Worm (Caenorhabditis elegans) whole organism, young adult: ENCODE data around the gene viro-2.

Experiments used
- B0261.1 ChIP-seq: sonication (generic microtip); optimal IDR thresholded peaks from 2 replicates; lab custom pipeline; 2016; ENCODE audit warnings: mild to moderate bottlenecking, missing genetic modification characterization, moderate library complexity, missing compliant biosample characterization
- B0336.3 ChIP-seq: fragments of 200-800 bp; sonication (Bioruptor generic); IDR thresholded peaks from 2 replicates; pipeline ENCODE4 v1.3.6; 2022; ENCODE audit warnings: missing genetic modification characterization, missing compliant biosample characterization
- C06A6.2 ChIP-seq: fragments of 200-800 bp; sonication (Bioruptor generic); conservative IDR thresholded peaks from 2 replicates; pipeline ENCODE4 v1.3.6; 2022; ENCODE audit warnings: missing genetic modification characterization, missing compliant biosample characterization
- F22D6.2 ChIP-seq: sonication (generic microtip); optimal IDR thresholded peaks from 2 replicates; lab custom pipeline; 2016; ENCODE audit warnings: mild to moderate bottlenecking, missing genetic modification characterization, missing compliant biosample characterization
- F23B12.7 ChIP-seq: sonication (generic microtip); optimal IDR thresholded peaks from 2 replicates; lab custom pipeline; 2017; ENCODE audit warnings: missing genetic modification characterization, mild to moderate bottlenecking, missing compliant biosample characterization, antibody characterized with exemption, moderate library complexity; ENCODE audit not compliant: insufficient read depth
- F33H1.4 ChIP-seq: fragments of 200-800 bp; sonication (Bioruptor generic); IDR thresholded peaks from 2 replicates; pipeline ENCODE4 v1.3.6; 2022; ENCODE audit warnings: missing genetic modification reagents, missing genetic modification characterization, missing compliant biosample characterization
- K11D2.4 ChIP-seq: fragments of 200-800 bp; sonication (Bioruptor generic); IDR thresholded peaks from 2 replicates; pipeline ENCODE4 v1.3.6; 2022; ENCODE audit warnings: missing genetic modification reagents, missing genetic modification characterization, missing compliant biosample characterization
- T07F8.4 ChIP-seq: sonication (generic microtip); optimal IDR thresholded peaks from 2 replicates; lab custom pipeline; 2016; ENCODE audit warnings: mild to moderate bottlenecking, missing genetic modification characterization, moderate library complexity, missing compliant biosample characterization
- T26A5.8 ChIP-seq: sonication (generic microtip); optimal IDR thresholded peaks from 2 replicates; lab custom pipeline; 2016; ENCODE audit warnings: missing genetic modification characterization, missing compliant biosample characterization
- Y53G8AR.9 ChIP-seq: fragments of 200-800 bp; sonication (Bioruptor generic); conservative IDR thresholded peaks from 2 replicates; pipeline ENCODE4 v1.3.6; 2022; ENCODE audit warnings: missing genetic modification reagents, missing genetic modification characterization, missing compliant biosample characterization
- akir-1 ChIP-seq: fragments of 200-800 bp; sonication (Bioruptor generic); optimal IDR thresholded peaks from 2 replicates; lab custom pipeline; 2018; ENCODE audit warnings: mild to moderate bottlenecking, missing genetic modification characterization, moderate library complexity, missing compliant biosample characterization
- aptf-2 ChIP-seq: fragments of 200-800 bp; sonication (Bioruptor generic); conservative IDR thresholded peaks from 2 replicates; pipeline ENCODE4 v1.3.6; 2022; ENCODE audit warnings: missing genetic modification reagents, missing genetic modification characterization, missing compliant biosample characterization
- attf-5 ChIP-seq: fragments of 200-800 bp; sonication (Bioruptor generic); optimal IDR thresholded peaks from 2 replicates; lab custom pipeline; 2018; ENCODE audit warnings: mild to moderate bottlenecking, missing genetic modification characterization, missing compliant biosample characterization
- bed-2 ChIP-seq: fragments of 200-800 bp; sonication (Bioruptor generic); IDR thresholded peaks from 2 replicates; pipeline ENCODE4 v1.3.6; 2022; ENCODE audit warnings: missing genetic modification reagents, missing genetic modification characterization, missing compliant biosample characterization
- ccch-3 ChIP-seq: fragments of 200-800 bp; sonication (Bioruptor generic); optimal IDR thresholded peaks from 2 replicates; lab custom pipeline; 2018; ENCODE audit warnings: mild to moderate bottlenecking, missing genetic modification characterization, missing compliant biosample characterization
- cebp-1 ChIP-seq, 2 experiments: fragments of 200-800 bp in 1 of 2; sonication (Bioruptor generic) in 1 of 2; sonication (generic microtip) in 1 of 2; IDR thresholded peaks in 1 of 2; optimal IDR thresholded peaks in 1 of 2; 2 replicates each; pipeline versions ENCODE4 v1.3.6 to Lab custom; 2017 to 2022; ENCODE audit warnings: missing compliant biosample characterization in 2 of 2, missing genetic modification characterization in 2 of 2, mild to moderate bottlenecking in 1 of 2, missing genetic modification reagents in 1 of 2, moderate library complexity in 1 of 2
- cebp-2 ChIP-seq: fragments of 200-800 bp; sonication (Bioruptor generic); IDR thresholded peaks from 2 replicates; pipeline ENCODE4 v1.3.6; 2022; ENCODE audit warnings: missing genetic modification characterization, missing compliant biosample characterization
- ceh-79 ChIP-seq: sonication (generic microtip); optimal IDR thresholded peaks from 2 replicates; lab custom pipeline; 2017; ENCODE audit warnings: mild to moderate bottlenecking, missing genetic modification characterization, missing compliant biosample characterization
- gei-17 ChIP-seq: fragments of 200-800 bp; sonication (Bioruptor generic); optimal IDR thresholded peaks from 2 replicates; lab custom pipeline; 2018; ENCODE audit warnings: mild to moderate bottlenecking, missing genetic modification characterization, missing compliant biosample characterization
- hlh-12 ChIP-seq: sonication (generic microtip); optimal IDR thresholded peaks from 2 replicates; lab custom pipeline; 2016; ENCODE audit warnings: missing genetic modification characterization, missing compliant biosample characterization
- hlh-26 ChIP-seq: fragments of 200-800 bp; sonication (Bioruptor generic); conservative IDR thresholded peaks from 2 replicates; pipeline ENCODE4 v1.3.6; 2022; ENCODE audit warnings: missing genetic modification reagents, missing genetic modification characterization, missing compliant biosample characterization
- hrde-1 ChIP-seq: sonication (generic microtip); optimal IDR thresholded peaks from 2 replicates; lab custom pipeline; 2016; ENCODE audit warnings: missing genetic modification characterization, mild to moderate bottlenecking, missing compliant biosample characterization, moderate library complexity, missing genotype, missing genetic modification reagents, borderline replicate concordance
- lin-54 ChIP-seq: fragments of 200-800 bp; sonication (Bioruptor generic); optimal IDR thresholded peaks from 2 replicates; lab custom pipeline; 2018; ENCODE audit warnings: mild to moderate bottlenecking, missing genetic modification characterization, missing compliant biosample characterization
- lir-1 ChIP-seq: fragments of 200-800 bp; sonication (Bioruptor generic); conservative IDR thresholded peaks from 2 replicates; pipeline ENCODE4 v1.3.6; 2022; ENCODE audit warnings: missing genetic modification reagents, missing genetic modification characterization, missing compliant biosample characterization
- lsl-1 ChIP-seq: fragments of 200-800 bp; sonication (Bioruptor generic); optimal IDR thresholded peaks from 2 replicates; lab custom pipeline; 2018; ENCODE audit warnings: mild to moderate bottlenecking, missing genetic modification characterization, moderate library complexity, missing compliant biosample characterization
- lsy-27 ChIP-seq: sonication (generic microtip); optimal IDR thresholded peaks from 2 replicates; lab custom pipeline; 2017; ENCODE audit warnings: missing genetic modification characterization, mild to moderate bottlenecking, missing compliant biosample characterization, antibody characterized with exemption, missing genotype, borderline replicate concordance; ENCODE audit not compliant: insufficient read depth
- madf-3 ChIP-seq: fragments of 200-800 bp; sonication (Bioruptor generic); IDR thresholded peaks from 2 replicates; pipeline ENCODE4 v1.3.6; 2022; ENCODE audit warnings: missing genetic modification reagents, missing genetic modification characterization, missing compliant biosample characterization
- madf-6 ChIP-seq: fragments of 200-800 bp; sonication (Bioruptor generic); IDR thresholded peaks from 2 replicates; pipeline ENCODE4 v1.3.6; 2022; ENCODE audit warnings: missing genetic modification reagents, missing genetic modification characterization, missing compliant biosample characterization
- mcd-1 ChIP-seq: fragments of 200-800 bp; sonication (Bioruptor generic); IDR thresholded peaks from 2 replicates; pipeline ENCODE4 v1.3.6; 2022; ENCODE audit warnings: missing genetic modification reagents, missing genetic modification characterization, missing compliant biosample characterization
- mel-28 ChIP-seq: sonication (generic microtip); optimal IDR thresholded peaks from 2 replicates; lab custom pipeline; 2016; ENCODE audit warnings: borderline replicate concordance, mild to moderate bottlenecking, missing genetic modification characterization, missing compliant biosample characterization
- mes-4 ChIP-seq: sonication (generic microtip); optimal IDR thresholded peaks from 2 replicates; lab custom pipeline; 2016; ENCODE audit warnings: missing genotype, missing genetic modification characterization, missing compliant biosample characterization
- mxl-1 ChIP-seq: sonication (generic microtip); optimal IDR thresholded peaks from 2 replicates; lab custom pipeline; 2016; ENCODE audit warnings: missing genetic modification characterization, missing compliant biosample characterization
- nfya-1 ChIP-seq: sonication (generic microtip); optimal IDR thresholded peaks from 2 replicates; lab custom pipeline; 2017; ENCODE audit warnings: antibody characterized with exemption, missing compliant biosample characterization, missing genetic modification characterization, borderline replicate concordance; ENCODE audit not compliant: insufficient read depth
- nhr-120 ChIP-seq: fragments of 200-800 bp; sonication (Bioruptor generic); IDR thresholded peaks from 2 replicates; pipeline ENCODE4 v1.3.6; 2022; ENCODE audit warnings: missing genetic modification characterization, missing compliant biosample characterization
- rcor-1 ChIP-seq: fragments of 200-800 bp; sonication (Bioruptor generic); IDR thresholded peaks from 2 replicates; pipeline ENCODE4 v1.3.6; 2022; ENCODE audit warnings: missing genetic modification reagents, missing genetic modification characterization, missing compliant biosample characterization
- repo-1 ChIP-seq: sonication (generic microtip); optimal IDR thresholded peaks from 2 replicates; lab custom pipeline; 2017; ENCODE audit warnings: mild to moderate bottlenecking, missing genetic modification characterization, missing compliant biosample characterization
- rpc-1 ChIP-seq, 2 experiments: fragments of 150-350 bp in 1 of 2; sonication (generic microtip) in 1 of 2; optimal IDR thresholded peaks; 2 replicates each; lab custom pipeline; 2014 to 2018; ENCODE audit warnings: missing biosample characterization in 1 of 2, missing genetic modification characterization in 1 of 2, missing genetic modification reagents in 1 of 2, missing genotype in 1 of 2
- snpc-1.1 ChIP-seq: sonication (generic microtip); optimal IDR thresholded peaks from 2 replicates; lab custom pipeline; 2017; ENCODE audit warnings: missing genetic modification characterization, mild to moderate bottlenecking, missing compliant biosample characterization, antibody characterized with exemption, moderate library complexity, missing genotype, missing genetic modification reagents; ENCODE audit not compliant: insufficient read depth
- snpc-3.4 ChIP-seq: sonication (generic microtip); optimal IDR thresholded peaks from 2 replicates; lab custom pipeline; 2017; ENCODE audit warnings: missing genetic modification characterization, mild to moderate bottlenecking, missing compliant biosample characterization, antibody characterized with exemption, moderate library complexity, missing genotype, missing genetic modification reagents
- snpc-4 ChIP-seq, 5 experiments: fragments of 150-350 bp in 1 of 5; sonication (generic microtip) in 4 of 5; optimal IDR thresholded peaks; 2 replicates each; lab custom pipeline; 2014 to 2018; ENCODE audit warnings: missing genetic modification characterization in 5 of 5, missing biosample characterization in 3 of 5, antibody characterized with exemption in 2 of 5, mild to moderate bottlenecking in 2 of 5, missing compliant biosample characterization in 2 of 5, missing genotype in 2 of 5, moderate library complexity in 2 of 5, missing genetic modification reagents in 1 of 5
- sptf-2 ChIP-seq: fragments of 200-800 bp; sonication (Bioruptor generic); optimal IDR thresholded peaks from 2 replicates; lab custom pipeline; 2018; ENCODE audit warnings: mild to moderate bottlenecking, missing genetic modification characterization, missing compliant biosample characterization
- unc-62 ChIP-seq: fragments of 150-350 bp; optimal IDR thresholded peaks from 2 replicates; lab custom pipeline; 2014; ENCODE audit warnings: missing biosample characterization, missing genetic modification reagents, missing genetic modification characterization
- xnd-1 ChIP-seq: sonication (generic microtip); optimal IDR thresholded peaks from 2 replicates; lab custom pipeline; 2016; ENCODE audit warnings: missing genotype, missing genetic modification reagents, missing genetic modification characterization, missing compliant biosample characterization
- ztf-18 ChIP-seq: sonication (generic microtip); optimal IDR thresholded peaks from 2 replicates; lab custom pipeline; 2016; ENCODE audit warnings: missing genotype, mild to moderate bottlenecking, missing genetic modification characterization, missing compliant biosample characterization
- ztf-22 ChIP-seq: fragments of 200-800 bp; sonication (Bioruptor generic); optimal IDR thresholded peaks from 2 replicates; lab custom pipeline; 2018; ENCODE audit warnings: mild to moderate bottlenecking, missing genetic modification characterization, moderate library complexity, missing compliant biosample characterization
- ztf-26 ChIP-seq: sonication (generic microtip); optimal IDR thresholded peaks from 2 replicates; lab custom pipeline; 2017; ENCODE audit warnings: missing genetic modification characterization, missing compliant biosample characterization
- ztf-6 ChIP-seq: fragments of 200-800 bp; sonication (Bioruptor generic); IDR thresholded peaks from 2 replicates; pipeline ENCODE4 v1.3.6; 2022; ENCODE audit warnings: missing genetic modification reagents, missing genetic modification characterization, missing compliant biosample characterization

The viro-2 gene

DNA sequence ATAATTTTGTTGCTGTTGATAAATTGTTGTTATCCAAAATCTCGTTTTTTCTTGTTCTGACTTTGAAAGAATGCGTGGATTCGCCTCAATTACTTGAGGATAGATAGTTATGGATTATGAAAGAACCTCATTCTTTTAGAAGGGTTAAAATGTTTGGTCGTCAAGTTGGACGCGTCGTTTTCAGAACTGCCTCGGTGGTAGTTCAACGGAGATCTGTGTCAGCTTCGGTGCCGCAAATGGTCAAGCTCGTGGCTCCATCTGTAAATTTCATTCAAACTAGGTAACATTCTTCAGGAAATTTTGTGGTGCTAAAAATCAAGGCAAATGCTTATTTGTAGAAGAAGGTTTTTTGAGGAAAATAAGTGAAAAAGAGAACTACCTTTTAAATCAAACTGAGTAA is 51.9 kb downstream of the viro-2 start, which contains the start of gene ndab-2 (continued):
- TF ChIP-seq lsl-1 (peak; percentile 33), aptf-2 (GFP tag; lab: Robert Waterston, UW) (no peak), B0261.1 (no peak), ceh-79 (tag; lab: Kevin White, UChicago) (no peak), ztf-26 (tag; lab: Kevin White, UChicago) (no peak), ztf-6 (GFP tag; lab: Robert Waterston, UW) (no peak), repo-1 (tag; lab: Kevin White, UChicago) (peak; percentile 52), bed-2 (GFP tag; lab: Robert Waterston, UW) (no peak), hrde-1 (tag; lab: Kevin White, UChicago) (peak; percentile 71), lsy-27 (tag; lab: Kevin White, UChicago) (no peak), ztf-22 (no peak), snpc-3.4 (peak; percentile 57), mel-28 (tag; lab: Kevin White, UChicago) (no peak), F22D6.2 (tag; lab: Kevin White, UChicago) (no peak), F33H1.4 (GFP tag; lab: Robert Waterston, UW) (peak; percentile 59), Y53G8AR.9 (peak; percentile 89), cebp-2 (no peak), mes-4 (tag; lab: Kevin White, UChicago) (no peak), hlh-12 (tag; lab: Kevin White, UChicago) (no peak), snpc-1.1 (tag; lab: Kevin White, UChicago) (no peak), madf-6 (GFP tag; lab: Robert Waterston, UW) (peak; percentile 70), mxl-1 (tag; lab: Kevin White, UChicago) (no peak), C06A6.2 (GFP tag; lab: Robert Waterston, UW) (no peak), rcor-1 (GFP tag; lab: Robert Waterston, UW) (peak; percentile 74), gei-17 (GFP tag; lab: Kevin White, UChicago) (no peak), xnd-1 (no peak), lir-1 (GFP tag; lab: Robert Waterston, UW) (no peak), snpc-4 (GFP tag; optimal IDR thresholded peaks at IDR 0.05; lab: Kevin White, UChicago) (no peak), snpc-4 (tag; optimal IDR thresholded peaks at IDR 0.05; lab: Kevin White, UChicago) (peak in 1 of 4 experiments; percentile 5), K11D2.4 (GFP tag; lab: Robert Waterston, UW) (no peak), lin-54 (GFP tag; lab: Kevin White, UChicago) (peak; percentile 65), mcd-1 (GFP tag; lab: Robert Waterston, UW) (peak; percentile 47; the same call in 1 of the 2 replicates), T07F8.4 (tag; lab: Kevin White, UChicago) (no peak), ztf-18 (tag; lab: Kevin White, UChicago) (peak; percentile 13), sptf-2 (no peak), ccch-3 (GFP tag; lab: Kevin White, UChicago) (no peak), unc-62 (GFP tag; lab: Kevin White, UChicago) (no peak), cebp-1 (GFP tag; IDR thresholded peaks at IDR 0.05; lab: Robert Waterston, UW) (no peak), cebp-1 (tag; optimal IDR thresholded peaks at IDR 0.05; lab: Kevin White, UChicago) (peak; percentile 49), rpc-1 (optimal IDR thresholded peaks at IDR 0.05; lab: Kevin White, UChicago) (no peak), rpc-1 (tag; optimal IDR thresholded peaks at IDR 0.05; lab: Kevin White, UChicago) (no peak), madf-3 (GFP tag; lab: Robert Waterston, UW) (peak; percentile 87), B0336.3 (GFP tag; lab: Robert Waterston, UW) (peak; percentile 88), attf-5 (GFP tag; lab: Kevin White, UChicago) (no peak), nhr-120 (GFP tag; lab: Robert Waterston, UW) (no peak), T26A5.8 (tag; lab: Kevin White, UChicago) (no peak), akir-1 (GFP tag; lab: Kevin White, UChicago) (no peak), F23B12.7 (tag; lab: Kevin White, UChicago) (no peak), nfya-1 (no peak), hlh-26 (GFP tag; lab: Robert Waterston, UW) (no peak)
